Worm (Caenorhabditis elegans) whole organism, young adult: ENCODE data around the gene M05D6.5.

Source experiments
- B0019.2 ChIP-seq: fragments of 200-800 bp; sonication (Bioruptor generic); conservative IDR thresholded peaks from 2 replicates; pipeline ENCODE4 v1.3.6; 2022; ENCODE audit warnings: missing genetic modification reagents, missing genetic modification characterization, missing compliant biosample characterization
- B0336.3 ChIP-seq: fragments of 200-800 bp; sonication (Bioruptor generic); IDR thresholded peaks from 2 replicates; pipeline ENCODE4 v1.3.6; 2022; ENCODE audit warnings: missing genetic modification characterization, missing compliant biosample characterization
- C06A6.2 ChIP-seq: fragments of 200-800 bp; sonication (Bioruptor generic); conservative IDR thresholded peaks from 2 replicates; pipeline ENCODE4 v1.3.6; 2022; ENCODE audit warnings: missing genetic modification characterization, missing compliant biosample characterization
- F22D6.2 ChIP-seq: sonication (generic microtip); optimal IDR thresholded peaks from 2 replicates; lab custom pipeline; 2016; ENCODE audit warnings: mild to moderate bottlenecking, missing genetic modification characterization, missing compliant biosample characterization
- F37B4.10 ChIP-seq: fragments of 200-800 bp; sonication (Bioruptor generic); IDR thresholded peaks from 2 replicates; pipeline ENCODE4 v1.3.6; 2022; ENCODE audit warnings: missing genetic modification characterization, missing compliant biosample characterization
- F55B11.4 ChIP-seq: sonication (generic microtip); optimal IDR thresholded peaks from 2 replicates; lab custom pipeline; 2016; ENCODE audit warnings: missing compliant biosample characterization, missing genetic modification characterization, borderline replicate concordance; ENCODE audit not compliant: insufficient read depth
- F57C9.4 ChIP-seq: sonication (generic microtip); optimal IDR thresholded peaks from 2 replicates; lab custom pipeline; 2017; ENCODE audit warnings: mild to moderate bottlenecking, missing genetic modification characterization, missing compliant biosample characterization
- Y53G8AR.9 ChIP-seq: fragments of 200-800 bp; sonication (Bioruptor generic); conservative IDR thresholded peaks from 2 replicates; pipeline ENCODE4 v1.3.6; 2022; ENCODE audit warnings: missing genetic modification reagents, missing genetic modification characterization, missing compliant biosample characterization
- Y79H2A.3 ChIP-seq: fragments of 200-800 bp; sonication (Bioruptor generic); conservative IDR thresholded peaks from 2 replicates; pipeline ENCODE4 v1.3.6; 2022; ENCODE audit warnings: missing genetic modification reagents, missing genetic modification characterization, missing compliant biosample characterization
- attf-6 ChIP-seq: fragments of 200-800 bp; sonication (Bioruptor generic); IDR thresholded peaks from 2 replicates; pipeline ENCODE4 v1.3.6; 2022; ENCODE audit warnings: missing genetic modification reagents, missing genetic modification characterization, missing compliant biosample characterization
- cebp-1 ChIP-seq, 2 experiments: fragments of 200-800 bp in 1 of 2; sonication (Bioruptor generic) in 1 of 2; sonication (generic microtip) in 1 of 2; IDR thresholded peaks in 1 of 2; optimal IDR thresholded peaks in 1 of 2; 2 replicates each; pipeline versions ENCODE4 v1.3.6 to Lab custom; 2017 to 2022; ENCODE audit warnings: missing compliant biosample characterization in 2 of 2, missing genetic modification characterization in 2 of 2, mild to moderate bottlenecking in 1 of 2, missing genetic modification reagents in 1 of 2, moderate library complexity in 1 of 2
- cebp-2 ChIP-seq: fragments of 200-800 bp; sonication (Bioruptor generic); IDR thresholded peaks from 2 replicates; pipeline ENCODE4 v1.3.6; 2022; ENCODE audit warnings: missing genetic modification characterization, missing compliant biosample characterization
- ceh-91 ChIP-seq: fragments of 200-800 bp; sonication (Bioruptor generic); IDR thresholded peaks from 2 replicates; pipeline ENCODE4 v1.3.6; 2022; ENCODE audit warnings: missing genetic modification reagents, missing genetic modification characterization, missing compliant biosample characterization
- ets-4 ChIP-seq: fragments of 200-800 bp; sonication (Bioruptor generic); optimal IDR thresholded peaks from 2 replicates; lab custom pipeline; 2018; ENCODE audit warnings: mild to moderate bottlenecking, missing genetic modification characterization, missing compliant biosample characterization
- gei-17 ChIP-seq: fragments of 200-800 bp; sonication (Bioruptor generic); optimal IDR thresholded peaks from 2 replicates; lab custom pipeline; 2018; ENCODE audit warnings: mild to moderate bottlenecking, missing genetic modification characterization, missing compliant biosample characterization
- him-1 ChIP-seq: sonication (generic microtip); optimal IDR thresholded peaks from 2 replicates; lab custom pipeline; 2016; ENCODE audit warnings: missing genotype, missing genetic modification reagents, missing genetic modification characterization, missing compliant biosample characterization
- hmg-1.2 ChIP-seq: fragments of 200-800 bp; sonication (Bioruptor generic); IDR thresholded peaks from 2 replicates; pipeline ENCODE4 v1.3.6; 2022; ENCODE audit warnings: missing genetic modification reagents, missing genetic modification characterization, missing compliant biosample characterization
- hrde-1 ChIP-seq: sonication (generic microtip); optimal IDR thresholded peaks from 2 replicates; lab custom pipeline; 2016; ENCODE audit warnings: missing genetic modification characterization, mild to moderate bottlenecking, missing compliant biosample characterization, moderate library complexity, missing genotype, missing genetic modification reagents, borderline replicate concordance
- lin-35 ChIP-seq, 3 experiments: fragments of 150-350 bp in 2 of 3; sonication (generic microtip) in 1 of 3; optimal IDR thresholded peaks; 2 replicates each; lab custom pipeline; 2014 to 2018; ENCODE audit warnings: missing biosample characterization in 3 of 3, missing genetic modification characterization in 3 of 3, missing genetic modification reagents in 3 of 3
- mxl-1 ChIP-seq: sonication (generic microtip); optimal IDR thresholded peaks from 2 replicates; lab custom pipeline; 2016; ENCODE audit warnings: missing genetic modification characterization, missing compliant biosample characterization
- pbrm-1 ChIP-seq: fragments of 200-800 bp; sonication (Bioruptor generic); IDR thresholded peaks from 2 replicates; pipeline ENCODE4 v1.3.6; 2022; ENCODE audit warnings: missing genetic modification reagents, missing genetic modification characterization, missing compliant biosample characterization
- rpc-1 ChIP-seq, 2 experiments: fragments of 150-350 bp in 1 of 2; sonication (generic microtip) in 1 of 2; optimal IDR thresholded peaks; 2 replicates each; lab custom pipeline; 2014 to 2018; ENCODE audit warnings: missing biosample characterization in 1 of 2, missing genetic modification characterization in 1 of 2, missing genetic modification reagents in 1 of 2, missing genotype in 1 of 2
- snpc-1.1 ChIP-seq: sonication (generic microtip); optimal IDR thresholded peaks from 2 replicates; lab custom pipeline; 2017; ENCODE audit warnings: missing genetic modification characterization, mild to moderate bottlenecking, missing compliant biosample characterization, antibody characterized with exemption, moderate library complexity, missing genotype, missing genetic modification reagents; ENCODE audit not compliant: insufficient read depth
- snpc-1.3 ChIP-seq: sonication (generic microtip); optimal IDR thresholded peaks from 2 replicates; lab custom pipeline; 2017; ENCODE audit warnings: missing genetic modification characterization, mild to moderate bottlenecking, missing compliant biosample characterization, antibody characterized with exemption, moderate library complexity, missing genotype, missing genetic modification reagents; ENCODE audit not compliant: insufficient read depth
- snpc-4 ChIP-seq, 5 experiments: fragments of 150-350 bp in 1 of 5; sonication (generic microtip) in 4 of 5; optimal IDR thresholded peaks; 2 replicates each; lab custom pipeline; 2014 to 2018; ENCODE audit warnings: missing genetic modification characterization in 5 of 5, missing biosample characterization in 3 of 5, antibody characterized with exemption in 2 of 5, mild to moderate bottlenecking in 2 of 5, missing compliant biosample characterization in 2 of 5, missing genotype in 2 of 5, moderate library complexity in 2 of 5, missing genetic modification reagents in 1 of 5
- sptf-2 ChIP-seq: fragments of 200-800 bp; sonication (Bioruptor generic); optimal IDR thresholded peaks from 2 replicates; lab custom pipeline; 2018; ENCODE audit warnings: mild to moderate bottlenecking, missing genetic modification characterization, missing compliant biosample characterization
- ztf-22 ChIP-seq: fragments of 200-800 bp; sonication (Bioruptor generic); optimal IDR thresholded peaks from 2 replicates; lab custom pipeline; 2018; ENCODE audit warnings: mild to moderate bottlenecking, missing genetic modification characterization, moderate library complexity, missing compliant biosample characterization
- ztf-3 ChIP-seq: fragments of 200-800 bp; sonication (Bioruptor generic); optimal IDR thresholded peaks from 2 replicates; lab custom pipeline; 2018; ENCODE audit warnings: mild to moderate bottlenecking, missing genetic modification characterization, missing compliant biosample characterization

M05D6.5 gene

ce11 chrII:8438791-8439287 is 43.2 kb downstream of the M05D6.5 start, which contains the start of gene lips-10:
Gene lips-10 (plus strand): TSS chrII:8439168.
- TF ChIP-seq ceh-91 (no peak), F57C9.4 (tag; lab: Kevin White, UChicago) (no peak), B0336.3 (GFP tag; lab: Robert Waterston, UW) (no peak), sptf-2 (GFP tag; lab: Kevin White, UChicago) (no peak), ets-4 (GFP tag; lab: Kevin White, UChicago) (no peak), F55B11.4 (no peak), snpc-1.3 (tag; lab: Kevin White, UChicago) (no peak)
- TF ChIP-seq, all 124 proteins: peak for 0

ce11 chrII:8437035-8437434 is 45.0 kb downstream of the M05D6.5 start, which contains the start of gene acp-3:
Gene acp-3 (minus strand): TSS chrII:8437135.
- no peak for TF ChIP-seq Y79H2A.3 (GFP tag; lab: Robert Waterston, UW)
- TF ChIP-seq F37B4.10 (GFP tag; lab: Robert Waterston, UW) = no peak
- TF ChIP-seq gei-17 = no peak
- TF ChIP-seq lin-35 (GFP tag; optimal IDR thresholded peaks at IDR 0.05; lab: Kevin White, UChicago) = no peak

- no peak for TF ChIP-seq B0019.2 (GFP tag; lab: Robert Waterston, UW)
- TF ChIP-seq ztf-22 (GFP tag; lab: Kevin White, UChicago) = no peak
- no peak for TF ChIP-seq gei-17
- no peak for TF ChIP-seq ztf-3 (GFP tag; lab: Kevin White, UChicago)
- no peak for TF ChIP-seq C06A6.2 (GFP tag; lab: Robert Waterston, UW)
- TF ChIP-seq cebp-2 (GFP tag; lab: Robert Waterston, UW) = no peak
- TF ChIP-seq mxl-1 (tag; lab: Kevin White, UChicago) = no peak
- no peak for TF ChIP-seq him-1
- TF ChIP-seq Y53G8AR.9 = no peak
- TF ChIP-seq hrde-1 (tag; lab: Kevin White, UChicago) = no peak
These were observed 47.0 kb downstream of the M05D6.5 start, which contains the start of gene acp-4 for ce11 chrII:8435005-8435404. Gene acp-4 (minus strand): TSS chrII:8435105.

- 0 out of 2 replicates have a peak, but pooled peaks have one; percentile 67 for TF ChIP-seq attf-6 (GFP tag; lab: Robert Waterston, UW)
- peak; percentile 61 for TF ChIP-seq pbrm-1 (GFP tag; lab: Robert Waterston, UW)
- peak; percentile 51 for TF ChIP-seq snpc-1.1 (tag; lab: Kevin White, UChicago)
- peak; percentile 46 for TF ChIP-seq hmg-1.2
- TF ChIP-seq snpc-4 (GFP tag; optimal IDR thresholded peaks at IDR 0.05; lab: Kevin White, UChicago) = peak; percentile 33
- TF ChIP-seq snpc-4 (tag; optimal IDR thresholded peaks at IDR 0.05; lab: Kevin White, UChicago) = peak in 2 of 4 experiments; percentile 55 to 85
These were observed 49.1 kb downstream of the M05D6.5 start for ce11 chrII:8432949-8433348.

ce11 chrII:8431954-8432353 is 50.0 kb downstream of the M05D6.5 start, which contains the start of gene acp-2:
Gene acp-2 (minus strand): TSS chrII:8432054.
- TF ChIP-seq B0336.3 (GFP tag; lab: Robert Waterston, UW) (no peak), F22D6.2 (tag; lab: Kevin White, UChicago) (no peak), snpc-4 (GFP tag; optimal IDR thresholded peaks at IDR 0.05; lab: Kevin White, UChicago) (no peak), snpc-4 (tag; optimal IDR thresholded peaks at IDR 0.05; lab: Kevin White, UChicago) (no peak), cebp-1 (GFP tag; IDR thresholded peaks at IDR 0.05; lab: Robert Waterston, UW) (no peak), cebp-1 (tag; optimal IDR thresholded peaks at IDR 0.05; lab: Kevin White, UChicago) (no peak), attf-6 (GFP tag; lab: Robert Waterston, UW) (no peak), rpc-1 (optimal IDR thresholded peaks at IDR 0.05; lab: Kevin White, UChicago) (no peak), rpc-1 (tag; optimal IDR thresholded peaks at IDR 0.05; lab: Kevin White, UChicago) (no peak)
